Worm (Caenorhabditis elegans) whole organism, L2 larva: Measurements from ENCODE around the gene pqn-65.

Experiments
- lin-11 ChIP-seq: fragments of 150-350 bp; sonication (generic microtip); optimal IDR thresholded peaks from 2 replicates; lab custom pipeline; 2014; ENCODE audit warnings: missing biosample characterization, missing genetic modification characterization, inconsistent platforms, mixed read lengths
- nhr-10 ChIP-seq: sonication (generic microtip); optimal IDR thresholded peaks from 2 replicates; lab custom pipeline; 2017; ENCODE audit warnings: missing biosample characterization, missing genetic modification characterization
- snpc-4 ChIP-seq: fragments of 150-350 bp; optimal IDR thresholded peaks from 2 replicates; lab custom pipeline; 2014; ENCODE audit warnings: missing biosample characterization, missing genetic modification characterization
- unc-62 ChIP-seq: fragments of 150-350 bp; optimal IDR thresholded peaks from 2 replicates; lab custom pipeline; 2014; ENCODE audit warnings: missing biosample characterization, missing genetic modification reagents, missing genetic modification characterization
- zag-1 ChIP-seq: fragments of 150-350 bp; optimal IDR thresholded peaks from 2 replicates; lab custom pipeline; 2014; ENCODE audit warnings: missing biosample characterization, missing genetic modification characterization

DNA sequence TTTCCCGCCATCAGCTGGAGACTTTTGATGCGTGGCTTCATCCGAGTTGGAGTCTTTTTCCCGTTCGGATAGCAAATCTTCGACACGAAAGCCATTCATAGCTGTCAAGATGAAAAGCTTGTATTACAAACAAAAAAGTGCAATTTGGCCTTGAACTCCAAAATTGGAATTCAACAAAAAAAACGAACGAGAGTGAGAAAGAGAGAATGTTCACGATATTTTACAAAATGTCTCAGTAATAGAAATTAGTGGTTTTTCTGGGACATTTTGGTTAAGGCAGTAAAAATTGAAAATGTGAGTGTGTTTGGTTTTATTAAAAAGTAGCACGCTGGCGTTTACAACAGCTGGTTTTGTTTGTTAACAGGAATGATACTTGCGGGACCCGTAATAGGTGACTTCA is 34.6 kb upstream of the pqn-65 start, which contains the start of gene ceh-1:
- TF ChIP-seq zag-1 (no peak), nhr-10 (tag; lab: Kevin White, UChicago) (no peak), unc-62 (GFP tag; lab: Kevin White, UChicago) (no peak), snpc-4 (tag; lab: Kevin White, UChicago) (no peak), lin-11 (tag; lab: Kevin White, UChicago) (no peak)
